Worm (Caenorhabditis elegans) whole organism, young adult: Measurements from ENCODE around the gene lmtr-3.

Experiments used
- B0035.1 ChIP-seq: sonication (generic microtip); optimal IDR thresholded peaks from 2 replicates; lab custom pipeline; 2016; ENCODE audit warnings: missing genetic modification characterization, mild to moderate bottlenecking, missing compliant biosample characterization, missing genotype, missing genetic modification reagents
- B0261.1 ChIP-seq: sonication (generic microtip); optimal IDR thresholded peaks from 2 replicates; lab custom pipeline; 2016; ENCODE audit warnings: mild to moderate bottlenecking, missing genetic modification characterization, moderate library complexity, missing compliant biosample characterization
- D2030.7 ChIP-seq: fragments of 200-800 bp; sonication (Bioruptor generic); IDR thresholded peaks from 2 replicates; pipeline ENCODE4 v1.3.6; 2022; ENCODE audit warnings: missing genetic modification reagents, missing genetic modification characterization, missing compliant biosample characterization
- F10E7.11 ChIP-seq: sonication (generic microtip); optimal IDR thresholded peaks from 2 replicates; lab custom pipeline; 2017; ENCODE audit warnings: mild to moderate bottlenecking, missing genetic modification characterization, moderate library complexity, missing compliant biosample characterization
- F23B12.7 ChIP-seq: sonication (generic microtip); optimal IDR thresholded peaks from 2 replicates; lab custom pipeline; 2017; ENCODE audit warnings: missing genetic modification characterization, mild to moderate bottlenecking, missing compliant biosample characterization, antibody characterized with exemption, moderate library complexity; ENCODE audit not compliant: insufficient read depth
- F33H1.4 ChIP-seq: fragments of 200-800 bp; sonication (Bioruptor generic); IDR thresholded peaks from 2 replicates; pipeline ENCODE4 v1.3.6; 2022; ENCODE audit warnings: missing genetic modification reagents, missing genetic modification characterization, missing compliant biosample characterization
- F39B2.1 ChIP-seq: fragments of 200-800 bp; sonication (Bioruptor generic); IDR thresholded peaks from 2 replicates; pipeline ENCODE4 v1.3.6; 2022; ENCODE audit warnings: missing genetic modification reagents, missing genetic modification characterization, missing compliant biosample characterization
- F49E8.2 ChIP-seq: sonication (generic microtip); optimal IDR thresholded peaks from 3 replicates; lab custom pipeline; 2017; ENCODE audit warnings: missing genetic modification characterization, mild to moderate bottlenecking, missing compliant biosample characterization, antibody characterized with exemption, moderate library complexity; ENCODE audit not compliant: insufficient read depth
- F57A8.1 ChIP-seq: fragments of 200-800 bp; sonication (Bioruptor generic); optimal IDR thresholded peaks from 2 replicates; lab custom pipeline; 2018; ENCODE audit warnings: mild to moderate bottlenecking, missing genetic modification characterization, moderate library complexity, missing compliant biosample characterization
- T07F8.4 ChIP-seq: sonication (generic microtip); optimal IDR thresholded peaks from 2 replicates; lab custom pipeline; 2016; ENCODE audit warnings: mild to moderate bottlenecking, missing genetic modification characterization, moderate library complexity, missing compliant biosample characterization
- Y53F4B.3 ChIP-seq: fragments of 200-800 bp; sonication (Bioruptor generic); IDR thresholded peaks from 2 replicates; pipeline ENCODE4 v1.3.6; 2022; ENCODE audit warnings: missing genetic modification reagents, missing genetic modification characterization, missing compliant biosample characterization
- atf-7 ChIP-seq: sonication (generic microtip); optimal IDR thresholded peaks from 2 replicates; lab custom pipeline; 2017; ENCODE audit warnings: mild to moderate bottlenecking, missing genetic modification characterization, missing compliant biosample characterization
- ccch-3 ChIP-seq: fragments of 200-800 bp; sonication (Bioruptor generic); optimal IDR thresholded peaks from 2 replicates; lab custom pipeline; 2018; ENCODE audit warnings: mild to moderate bottlenecking, missing genetic modification characterization, missing compliant biosample characterization
- cebp-1 ChIP-seq, 2 experiments: fragments of 200-800 bp in 1 of 2; sonication (Bioruptor generic) in 1 of 2; sonication (generic microtip) in 1 of 2; IDR thresholded peaks in 1 of 2; optimal IDR thresholded peaks in 1 of 2; 2 replicates each; pipeline versions ENCODE4 v1.3.6 to Lab custom; 2017 to 2022; ENCODE audit warnings: missing compliant biosample characterization in 2 of 2, missing genetic modification characterization in 2 of 2, mild to moderate bottlenecking in 1 of 2, missing genetic modification reagents in 1 of 2, moderate library complexity in 1 of 2
- ceh-79 ChIP-seq: sonication (generic microtip); optimal IDR thresholded peaks from 2 replicates; lab custom pipeline; 2017; ENCODE audit warnings: mild to moderate bottlenecking, missing genetic modification characterization, missing compliant biosample characterization
- ceh-91 ChIP-seq: fragments of 200-800 bp; sonication (Bioruptor generic); IDR thresholded peaks from 2 replicates; pipeline ENCODE4 v1.3.6; 2022; ENCODE audit warnings: missing genetic modification reagents, missing genetic modification characterization, missing compliant biosample characterization
- chd-7 ChIP-seq: sonication (generic microtip); optimal IDR thresholded peaks from 2 replicates; lab custom pipeline; 2016; ENCODE audit warnings: mild to moderate bottlenecking, missing genetic modification characterization, moderate library complexity, missing compliant biosample characterization
- egl-18 ChIP-seq: fragments of 200-800 bp; sonication (Bioruptor generic); IDR thresholded peaks from 2 replicates; pipeline ENCODE4 v1.3.6; 2022; ENCODE audit warnings: missing genetic modification reagents, missing genetic modification characterization, missing compliant biosample characterization
- gei-17 ChIP-seq: fragments of 200-800 bp; sonication (Bioruptor generic); optimal IDR thresholded peaks from 2 replicates; lab custom pipeline; 2018; ENCODE audit warnings: mild to moderate bottlenecking, missing genetic modification characterization, missing compliant biosample characterization
- him-1 ChIP-seq: sonication (generic microtip); optimal IDR thresholded peaks from 2 replicates; lab custom pipeline; 2016; ENCODE audit warnings: missing genotype, missing genetic modification reagents, missing genetic modification characterization, missing compliant biosample characterization
- hlh-12 ChIP-seq: sonication (generic microtip); optimal IDR thresholded peaks from 2 replicates; lab custom pipeline; 2016; ENCODE audit warnings: missing genetic modification characterization, missing compliant biosample characterization
- hmg-1.2 ChIP-seq: fragments of 200-800 bp; sonication (Bioruptor generic); IDR thresholded peaks from 2 replicates; pipeline ENCODE4 v1.3.6; 2022; ENCODE audit warnings: missing genetic modification reagents, missing genetic modification characterization, missing compliant biosample characterization
- hrde-1 ChIP-seq: sonication (generic microtip); optimal IDR thresholded peaks from 2 replicates; lab custom pipeline; 2016; ENCODE audit warnings: missing genetic modification characterization, mild to moderate bottlenecking, missing compliant biosample characterization, moderate library complexity, missing genotype, missing genetic modification reagents, borderline replicate concordance
- let-526 ChIP-seq: fragments of 200-800 bp; sonication (Bioruptor generic); IDR thresholded peaks from 2 replicates; pipeline ENCODE4 v1.3.6; 2022; ENCODE audit warnings: missing genetic modification reagents, missing genetic modification characterization, missing compliant biosample characterization
- let-607 ChIP-seq, 2 experiments: fragments of 200-800 bp in 1 of 2; sonication (Bioruptor generic) in 1 of 2; sonication (generic microtip) in 1 of 2; optimal IDR thresholded peaks; 2 replicates each; lab custom pipeline; 2016 to 2018; ENCODE audit warnings: mild to moderate bottlenecking in 2 of 2, missing compliant biosample characterization in 2 of 2, missing genetic modification characterization in 2 of 2, moderate library complexity in 2 of 2, missing genotype in 1 of 2
- lin-26 ChIP-seq: fragments of 200-800 bp; sonication (Bioruptor generic); IDR thresholded peaks from 2 replicates; pipeline ENCODE4 v1.3.6; 2022; ENCODE audit warnings: missing genetic modification reagents, missing genetic modification characterization, missing compliant biosample characterization
- lir-1 ChIP-seq: fragments of 200-800 bp; sonication (Bioruptor generic); conservative IDR thresholded peaks from 2 replicates; pipeline ENCODE4 v1.3.6; 2022; ENCODE audit warnings: missing genetic modification reagents, missing genetic modification characterization, missing compliant biosample characterization
- lsl-1 ChIP-seq: fragments of 200-800 bp; sonication (Bioruptor generic); optimal IDR thresholded peaks from 2 replicates; lab custom pipeline; 2018; ENCODE audit warnings: mild to moderate bottlenecking, missing genetic modification characterization, moderate library complexity, missing compliant biosample characterization
- lsy-27 ChIP-seq: sonication (generic microtip); optimal IDR thresholded peaks from 2 replicates; lab custom pipeline; 2017; ENCODE audit warnings: missing genetic modification characterization, mild to moderate bottlenecking, missing compliant biosample characterization, antibody characterized with exemption, missing genotype, borderline replicate concordance; ENCODE audit not compliant: insufficient read depth
- mes-4 ChIP-seq: sonication (generic microtip); optimal IDR thresholded peaks from 2 replicates; lab custom pipeline; 2016; ENCODE audit warnings: missing genotype, missing genetic modification characterization, missing compliant biosample characterization
- mxl-1 ChIP-seq: sonication (generic microtip); optimal IDR thresholded peaks from 2 replicates; lab custom pipeline; 2016; ENCODE audit warnings: missing genetic modification characterization, missing compliant biosample characterization
- nfyb-1 ChIP-seq: fragments of 200-800 bp; sonication (Bioruptor generic); IDR thresholded peaks from 2 replicates; pipeline ENCODE4 v1.3.6; 2022; ENCODE audit warnings: missing genetic modification reagents, missing genetic modification characterization, missing compliant biosample characterization
- nhr-179 ChIP-seq: sonication (generic microtip); optimal IDR thresholded peaks from 2 replicates; lab custom pipeline; 2016; ENCODE audit warnings: mild to moderate bottlenecking, missing genetic modification characterization, missing compliant biosample characterization
- nhr-27 ChIP-seq: fragments of 200-800 bp; sonication (Bioruptor generic); optimal IDR thresholded peaks from 2 replicates; lab custom pipeline; 2018; ENCODE audit warnings: mild to moderate bottlenecking, missing genetic modification characterization, moderate library complexity, missing compliant biosample characterization
- pbrm-1 ChIP-seq: fragments of 200-800 bp; sonication (Bioruptor generic); IDR thresholded peaks from 2 replicates; pipeline ENCODE4 v1.3.6; 2022; ENCODE audit warnings: missing genetic modification reagents, missing genetic modification characterization, missing compliant biosample characterization
- rcor-1 ChIP-seq: fragments of 200-800 bp; sonication (Bioruptor generic); IDR thresholded peaks from 2 replicates; pipeline ENCODE4 v1.3.6; 2022; ENCODE audit warnings: missing genetic modification reagents, missing genetic modification characterization, missing compliant biosample characterization
- rec-8 ChIP-seq, 2 experiments: sonication (generic microtip); optimal IDR thresholded peaks; 2 replicates each; lab custom pipeline; 2016; ENCODE audit warnings: mild to moderate bottlenecking in 2 of 2, missing genetic modification characterization in 2 of 2, missing genetic modification reagents in 2 of 2, missing genotype in 2 of 2, missing biosample characterization in 1 of 2, missing compliant biosample characterization in 1 of 2, moderate library complexity in 1 of 2
- repo-1 ChIP-seq: sonication (generic microtip); optimal IDR thresholded peaks from 2 replicates; lab custom pipeline; 2017; ENCODE audit warnings: mild to moderate bottlenecking, missing genetic modification characterization, missing compliant biosample characterization
- sea-2 ChIP-seq: fragments of 200-800 bp; sonication (Bioruptor generic); IDR thresholded peaks from 2 replicates; pipeline ENCODE4 v1.3.6; 2022; ENCODE audit warnings: missing genetic modification characterization, missing compliant biosample characterization
- snpc-1.3 ChIP-seq: sonication (generic microtip); optimal IDR thresholded peaks from 2 replicates; lab custom pipeline; 2017; ENCODE audit warnings: missing genetic modification characterization, mild to moderate bottlenecking, missing compliant biosample characterization, antibody characterized with exemption, moderate library complexity, missing genotype, missing genetic modification reagents; ENCODE audit not compliant: insufficient read depth
- snpc-3.4 ChIP-seq: sonication (generic microtip); optimal IDR thresholded peaks from 2 replicates; lab custom pipeline; 2017; ENCODE audit warnings: missing genetic modification characterization, mild to moderate bottlenecking, missing compliant biosample characterization, antibody characterized with exemption, moderate library complexity, missing genotype, missing genetic modification reagents
- xnd-1 ChIP-seq: sonication (generic microtip); optimal IDR thresholded peaks from 2 replicates; lab custom pipeline; 2016; ENCODE audit warnings: missing genotype, missing genetic modification reagents, missing genetic modification characterization, missing compliant biosample characterization
- zim-3 ChIP-seq: sonication (generic microtip); optimal IDR thresholded peaks from 2 replicates; lab custom pipeline; 2017; ENCODE audit warnings: mild to moderate bottlenecking, missing genetic modification characterization, moderate library complexity, missing compliant biosample characterization
- ztf-18 ChIP-seq: sonication (generic microtip); optimal IDR thresholded peaks from 2 replicates; lab custom pipeline; 2016; ENCODE audit warnings: missing genotype, mild to moderate bottlenecking, missing genetic modification characterization, missing compliant biosample characterization
- ztf-25 ChIP-seq: fragments of 200-800 bp; sonication (Bioruptor generic); IDR thresholded peaks from 2 replicates; pipeline ENCODE4 v1.3.6; 2022; ENCODE audit warnings: missing genetic modification reagents, missing genetic modification characterization, missing compliant biosample characterization
- ztf-3 ChIP-seq: fragments of 200-800 bp; sonication (Bioruptor generic); optimal IDR thresholded peaks from 2 replicates; lab custom pipeline; 2018; ENCODE audit warnings: mild to moderate bottlenecking, missing genetic modification characterization, missing compliant biosample characterization

The lmtr-3 gene

DNA sequence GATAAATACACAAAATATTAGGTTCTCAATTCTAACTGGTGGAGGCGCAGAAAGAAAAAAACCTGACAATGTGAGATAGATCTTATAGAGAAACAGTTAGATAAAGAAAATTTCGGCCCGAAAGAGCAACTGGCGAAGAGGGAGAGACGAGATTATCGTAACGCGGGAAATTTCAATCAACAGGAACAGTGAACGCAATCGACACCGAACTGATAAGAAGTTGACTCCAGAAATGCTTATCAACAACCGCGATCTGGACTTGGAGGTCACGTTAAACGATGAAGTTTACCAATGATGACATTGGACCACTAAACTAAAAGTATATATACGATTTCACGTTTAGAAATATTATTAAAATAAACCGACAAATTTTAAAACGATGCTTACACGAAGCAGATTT lies 47.6 kb upstream of the lmtr-3 start:
- TF ChIP-seq lsy-27 (tag; lab: Kevin White, UChicago) (no peak), let-607 (tag; optimal IDR thresholded peaks at IDR 0.05; lab: Kevin White, UChicago) (peak in 1 of 2 experiments; percentile 19), ceh-79 (tag; lab: Kevin White, UChicago) (no peak), lsl-1 (GFP tag; lab: Kevin White, UChicago) (peak; percentile 48), nhr-27 (no peak), snpc-3.4 (tag; lab: Kevin White, UChicago) (peak; percentile 81), atf-7 (tag; lab: Kevin White, UChicago) (peak; percentile 70), ztf-3 (no peak), F23B12.7 (tag; lab: Kevin White, UChicago) (peak; percentile 39), F39B2.1 (GFP tag; lab: Robert Waterston, UW) (peak; percentile 87), zim-3 (tag; lab: Kevin White, UChicago) (peak; percentile 47), ccch-3 (GFP tag; lab: Kevin White, UChicago) (no peak), T07F8.4 (tag; lab: Kevin White, UChicago) (peak; percentile 81), snpc-1.3 (tag; lab: Kevin White, UChicago) (peak; percentile 38), chd-7 (tag; lab: Kevin White, UChicago) (peak; percentile 66), ztf-18 (no peak), mxl-1 (tag; lab: Kevin White, UChicago) (no peak), rec-8 (tag; optimal IDR thresholded peaks at IDR 0.05; lab: Kevin White, UChicago) (peak in 1 of 2 experiments; percentile 2), hrde-1 (tag; lab: Kevin White, UChicago) (peak; percentile 85), pbrm-1 (GFP tag; lab: Robert Waterston, UW) (peak; percentile 79), D2030.7 (GFP tag; lab: Robert Waterston, UW) (0 out of 2 replicates have a peak, but pooled peaks have one; percentile 30), ztf-25 (no peak), gei-17 (no peak), hlh-12 (tag; lab: Kevin White, UChicago) (no peak), hmg-1.2 (GFP tag; lab: Robert Waterston, UW) (peak; percentile 34; the same call in 1 of the 2 replicates), B0035.1 (peak; percentile 24), F10E7.11 (tag; lab: Kevin White, UChicago) (peak; percentile 83), F49E8.2 (peak; percentile 96), xnd-1 (tag; lab: Kevin White, UChicago) (peak; percentile 9), Y53F4B.3 (GFP tag; lab: Robert Waterston, UW) (no peak), nhr-179 (tag; lab: Kevin White, UChicago) (peak; percentile 2), let-526 (GFP tag; lab: Robert Waterston, UW) (0 out of 2 replicates have a peak, but pooled peaks have one; percentile 7), him-1 (tag; lab: Kevin White, UChicago) (peak; percentile 67), F33H1.4 (GFP tag; lab: Robert Waterston, UW) (peak; percentile 24), nfyb-1 (peak; percentile 84), F57A8.1 (GFP tag; lab: Kevin White, UChicago) (no peak), sea-2 (GFP tag; lab: Robert Waterston, UW) (no peak), ceh-91 (GFP tag; lab: Robert Waterston, UW) (peak; percentile 11; the same call in 1 of the 2 replicates), egl-18 (0 out of 2 replicates have a peak, but pooled peaks have one; percentile 2), lin-26 (GFP tag; lab: Robert Waterston, UW) (peak; percentile 73; the same call in 1 of the 2 replicates), mes-4 (tag; lab: Kevin White, UChicago) (no peak), B0261.1 (no peak), repo-1 (tag; lab: Kevin White, UChicago) (peak; percentile 64), rcor-1 (GFP tag; lab: Robert Waterston, UW) (peak; percentile 75; the same call in 1 of the 2 replicates), cebp-1 (GFP tag; IDR thresholded peaks at IDR 0.05; lab: Robert Waterston, UW) (no peak), cebp-1 (tag; optimal IDR thresholded peaks at IDR 0.05; lab: Kevin White, UChicago) (peak; percentile 40), lir-1 (GFP tag; lab: Robert Waterston, UW) (no peak)
